Worm (Caenorhabditis elegans) whole organism, mixed stage, embryonic: Measurements from ENCODE around the gene F31E8.5.

Experiments
- M03D4.4 ChIP-seq: sonication (generic microtip); optimal IDR thresholded peaks from 2 replicates; lab custom pipeline; 2017; ENCODE audit warnings: mild to moderate bottlenecking, missing genetic modification characterization, missing compliant biosample characterization
- bed-3 ChIP-seq: fragments of 200-800 bp; sonication (Bioruptor generic); optimal IDR thresholded peaks from 3 replicates; lab custom pipeline; 2018; ENCODE audit warnings: mild to moderate bottlenecking, missing genetic modification characterization, moderate library complexity, missing compliant biosample characterization
- blmp-1 ChIP-seq: fragments of 150-350 bp; optimal IDR thresholded peaks from 2 replicates; lab custom pipeline; 2014; ENCODE audit warnings: missing biosample characterization, missing genetic modification characterization
- ceh-39 ChIP-seq: fragments of 150-350 bp; optimal IDR thresholded peaks from 2 replicates; lab custom pipeline; 2014; ENCODE audit warnings: missing biosample characterization, missing genetic modification characterization
- ceh-43 ChIP-seq: fragments of 200-800 bp; sonication (Bioruptor generic); optimal IDR thresholded peaks from 2 replicates; lab custom pipeline; 2018; ENCODE audit warnings: mild to moderate bottlenecking, missing genetic modification characterization, moderate library complexity, missing compliant biosample characterization
- ceh-83 ChIP-seq: fragments of 200-800 bp; sonication (Bioruptor generic); optimal IDR thresholded peaks from 2 replicates; lab custom pipeline; 2018; ENCODE audit warnings: mild to moderate bottlenecking, missing genetic modification characterization, missing compliant biosample characterization
- ces-1 ChIP-seq: fragments of 150-350 bp; optimal IDR thresholded peaks from 2 replicates; lab custom pipeline; 2014; ENCODE audit warnings: missing biosample characterization, missing genetic modification reagents, missing genetic modification characterization
- cnd-1 ChIP-seq: fragments of 200-800 bp; sonication (Bioruptor generic); optimal IDR thresholded peaks from 2 replicates; lab custom pipeline; 2018; ENCODE audit warnings: mild to moderate bottlenecking, missing genetic modification characterization, missing compliant biosample characterization
- drap-1 ChIP-seq: fragments of 200-800 bp; sonication (Bioruptor generic); optimal IDR thresholded peaks from 3 replicates; lab custom pipeline; 2018; ENCODE audit warnings: mild to moderate bottlenecking, missing genetic modification characterization, missing compliant biosample characterization
- elt-1 ChIP-seq: sonication (generic microtip); optimal IDR thresholded peaks from 2 replicates; lab custom pipeline; 2017; ENCODE audit warnings: missing genetic modification characterization, mild to moderate bottlenecking, missing compliant biosample characterization, antibody characterized with exemption, moderate library complexity, borderline replicate concordance; ENCODE audit not compliant: insufficient read depth
- elt-3 ChIP-seq: fragments of 150-350 bp; optimal IDR thresholded peaks from 2 replicates; lab custom pipeline; 2014; ENCODE audit warnings: missing biosample characterization, missing genetic modification characterization
- flh-1 ChIP-seq: fragments of 200-800 bp; sonication (Bioruptor generic); optimal IDR thresholded peaks from 2 replicates; lab custom pipeline; 2018; ENCODE audit warnings: mild to moderate bottlenecking, missing genetic modification characterization, moderate library complexity, missing compliant biosample characterization
- ham-2 ChIP-seq: fragments of 200-800 bp; sonication (Bioruptor generic); optimal IDR thresholded peaks from 2 replicates; lab custom pipeline; 2018; ENCODE audit warnings: mild to moderate bottlenecking, missing genetic modification characterization, missing compliant biosample characterization
- hlh-1 ChIP-seq: fragments of 150-350 bp; optimal IDR thresholded peaks from 2 replicates; lab custom pipeline; 2014; ENCODE audit warnings: missing biosample characterization, missing genetic modification reagents, missing genetic modification characterization
- lin-13 ChIP-seq: fragments of 150-350 bp; optimal IDR thresholded peaks from 2 replicates; lab custom pipeline; 2014; ENCODE audit warnings: missing biosample characterization, missing genetic modification characterization
- lin-32 ChIP-seq: fragments of 200-800 bp; sonication (Bioruptor generic); optimal IDR thresholded peaks from 2 replicates; lab custom pipeline; 2018; ENCODE audit warnings: mild to moderate bottlenecking, missing genetic modification characterization, missing compliant biosample characterization
- lsy-2 ChIP-seq: fragments of 150-350 bp; optimal IDR thresholded peaks from 2 replicates; lab custom pipeline; 2014; ENCODE audit warnings: missing biosample characterization, missing genetic modification characterization
- mab-5 ChIP-seq: fragments of 150-350 bp; optimal IDR thresholded peaks from 2 replicates; lab custom pipeline; 2014; ENCODE audit warnings: missing biosample characterization, missing genetic modification characterization
- mep-1 ChIP-seq: fragments of 150-350 bp; optimal IDR thresholded peaks from 2 replicates; lab custom pipeline; 2017; ENCODE audit warnings: missing biosample characterization, missing genetic modification reagents, missing genetic modification characterization, inconsistent platforms
- mls-2 ChIP-seq: sonication (generic microtip); optimal IDR thresholded peaks from 2 replicates; lab custom pipeline; 2016; ENCODE audit warnings: mild to moderate bottlenecking, missing genetic modification characterization, moderate library complexity, missing compliant biosample characterization
- nhr-12 ChIP-seq: fragments of 150-350 bp; optimal IDR thresholded peaks from 2 replicates; lab custom pipeline; 2014; ENCODE audit warnings: missing biosample characterization, missing genetic modification characterization
- nhr-2 ChIP-seq: fragments of 150-350 bp; optimal IDR thresholded peaks from 2 replicates; lab custom pipeline; 2014; ENCODE audit warnings: missing biosample characterization, missing genetic modification characterization
- nhr-237 ChIP-seq: fragments of 150-350 bp; optimal IDR thresholded peaks from 2 replicates; lab custom pipeline; 2014; ENCODE audit warnings: missing biosample characterization, missing genetic modification characterization
- nhr-28 ChIP-seq: fragments of 150-350 bp; optimal IDR thresholded peaks from 2 replicates; lab custom pipeline; 2014; ENCODE audit warnings: missing biosample characterization, missing genetic modification characterization
- nhr-76 ChIP-seq: sonication (generic microtip); optimal IDR thresholded peaks from 2 replicates; lab custom pipeline; 2017; ENCODE audit warnings: missing biosample characterization, missing genetic modification characterization
- pha-4 ChIP-seq: fragments of 150-350 bp; optimal IDR thresholded peaks from 2 replicates; lab custom pipeline; 2018; ENCODE audit warnings: missing biosample characterization, missing genetic modification reagents, missing genetic modification characterization
- sem-2 ChIP-seq: fragments of 200-800 bp; sonication (Bioruptor generic); optimal IDR thresholded peaks from 2 replicates; lab custom pipeline; 2018; ENCODE audit warnings: mild to moderate bottlenecking, missing genetic modification characterization, missing compliant biosample characterization
- snpc-4 ChIP-seq: fragments of 150-350 bp; optimal IDR thresholded peaks from 2 replicates; lab custom pipeline; 2014; ENCODE audit warnings: missing biosample characterization, missing genetic modification characterization
- sptf-1 ChIP-seq: sonication (generic microtip); optimal IDR thresholded peaks from 2 replicates; lab custom pipeline; 2017; ENCODE audit warnings: mild to moderate bottlenecking, missing genetic modification characterization, moderate library complexity, missing compliant biosample characterization
- tbx-8 ChIP-seq: fragments of 200-800 bp; sonication (Bioruptor generic); optimal IDR thresholded peaks from 2 replicates; lab custom pipeline; 2018; ENCODE audit warnings: mild to moderate bottlenecking, missing genetic modification characterization, moderate library complexity, missing compliant biosample characterization
- unc-120 ChIP-seq: sonication (generic microtip); optimal IDR thresholded peaks from 2 replicates; lab custom pipeline; 2017; ENCODE audit warnings: missing genetic modification characterization, missing compliant biosample characterization; ENCODE audit not compliant: poor library complexity, severe bottlenecking
- unc-39 ChIP-seq: fragments of 150-350 bp; optimal IDR thresholded peaks from 2 replicates; lab custom pipeline; 2014; ENCODE audit warnings: missing biosample characterization, missing genetic modification characterization
- unc-62 ChIP-seq: fragments of 150-350 bp; optimal IDR thresholded peaks from 2 replicates; lab custom pipeline; 2014; ENCODE audit warnings: missing biosample characterization, missing genetic modification reagents, missing genetic modification characterization
- zip-8 ChIP-seq: fragments of 150-350 bp; optimal IDR thresholded peaks from 2 replicates; lab custom pipeline; 2014; ENCODE audit warnings: missing biosample characterization, missing genetic modification characterization
- ztf-11 ChIP-seq: fragments of 150-350 bp; optimal IDR thresholded peaks from 2 replicates; lab custom pipeline; 2014; ENCODE audit warnings: missing biosample characterization, missing genetic modification characterization

The F31E8.5 gene

ce11 chrII:6830012-6830411, 22.9 kb upstream of the F31E8.5 start:
- TF ChIP-seq elt-1 (tag; lab: Kevin White, UChicago) (no peak), nhr-237 (tag; lab: Kevin White, UChicago) (no peak), hlh-1 (tag; lab: Kevin White, UChicago) (no peak), ceh-43 (GFP tag; lab: Kevin White, UChicago) (no peak), unc-120 (tag; lab: Kevin White, UChicago) (no peak), unc-62 (peak; percentile 32)
- TF ChIP-seq, all 35 proteins: peak for 1

ce11 chrII:6829108-6829507, 22.0 kb upstream of the F31E8.5 start:
- no peak for TF ChIP-seq lsy-2 (tag; lab: Kevin White, UChicago)
- TF ChIP-seq nhr-2 = no peak
- no peak for TF ChIP-seq ceh-39 (tag; lab: Kevin White, UChicago)
- TF ChIP-seq mls-2 = no peak
- peak; percentile 84 for TF ChIP-seq blmp-1 (tag; lab: Kevin White, UChicago)
- peak; percentile 64 for TF ChIP-seq ham-2 (GFP tag; lab: Kevin White, UChicago)
- peak; percentile 87 for TF ChIP-seq unc-62
- TF ChIP-seq bed-3 (GFP tag; lab: Kevin White, UChicago) = no peak
- peak; percentile 55 for TF ChIP-seq ces-1 (GFP tag; lab: Kevin White, UChicago)
- TF ChIP-seq mep-1 = no peak
- no peak for TF ChIP-seq elt-3
- TF ChIP-seq pha-4 (tag; lab: Kevin White, UChicago) = peak; percentile 30
- peak; percentile 11 for TF ChIP-seq elt-1 (tag; lab: Kevin White, UChicago)
- no peak for TF ChIP-seq ceh-83 (GFP tag; lab: Kevin White, UChicago)
- no peak for TF ChIP-seq unc-39 (tag; lab: Kevin White, UChicago)
- TF ChIP-seq lin-32 = no peak
- no peak for TF ChIP-seq ztf-11 (tag; lab: Kevin White, UChicago)
- TF ChIP-seq, all 35 proteins: peak for 6

- TF ChIP-seq unc-120 (tag; lab: Kevin White, UChicago) (peak; percentile 28), elt-3 (no peak), zip-8 (tag; lab: Kevin White, UChicago) (no peak), nhr-2 (no peak), hlh-1 (tag; lab: Kevin White, UChicago) (no peak), flh-1 (GFP tag; lab: Kevin White, UChicago) (no peak), sptf-1 (tag; lab: Kevin White, UChicago) (peak; percentile 59), blmp-1 (tag; lab: Kevin White, UChicago) (no peak), mab-5 (tag; lab: Kevin White, UChicago) (no peak), ztf-11 (tag; lab: Kevin White, UChicago) (no peak), ceh-83 (GFP tag; lab: Kevin White, UChicago) (no peak), bed-3 (GFP tag; lab: Kevin White, UChicago) (no peak), ceh-39 (tag; lab: Kevin White, UChicago) (no peak), pha-4 (tag; lab: Kevin White, UChicago) (peak; percentile 2), cnd-1 (tag; lab: Kevin White, UChicago) (peak; percentile 2), ces-1 (GFP tag; lab: Kevin White, UChicago) (peak; percentile 81), drap-1 (GFP tag; lab: Kevin White, UChicago) (no peak), snpc-4 (tag; lab: Kevin White, UChicago) (no peak)
Observed at ce11 chrII:6828073-6828900, 21.2 kb upstream of the F31E8.5 start.

- no peak for TF ChIP-seq ceh-43 (GFP tag; lab: Kevin White, UChicago)
- TF ChIP-seq ceh-39 (tag; lab: Kevin White, UChicago) = no peak
- TF ChIP-seq blmp-1 (tag; lab: Kevin White, UChicago) = no peak
- no peak for TF ChIP-seq nhr-12
- TF ChIP-seq nhr-76 = no peak
- TF ChIP-seq ztf-11 (tag; lab: Kevin White, UChicago) = no peak
- TF ChIP-seq pha-4 (tag; lab: Kevin White, UChicago) = peak; percentile 12
- TF ChIP-seq mls-2 = peak; percentile 68
- TF ChIP-seq elt-3 = no peak
- TF ChIP-seq cnd-1 (tag; lab: Kevin White, UChicago) = peak; percentile 64
- no peak for TF ChIP-seq mab-5 (tag; lab: Kevin White, UChicago)
- TF ChIP-seq unc-39 (tag; lab: Kevin White, UChicago) = no peak
- no peak for TF ChIP-seq lin-32
- TF ChIP-seq bed-3 (GFP tag; lab: Kevin White, UChicago) = peak; percentile 14
- peak; percentile 20 for TF ChIP-seq sem-2 (GFP tag; lab: Kevin White, UChicago)
- TF ChIP-seq nhr-237 (tag; lab: Kevin White, UChicago) = peak; percentile 34
- peak; percentile 94 for TF ChIP-seq hlh-1 (tag; lab: Kevin White, UChicago)
- TF ChIP-seq ces-1 (GFP tag; lab: Kevin White, UChicago) = peak; percentile 81
- TF ChIP-seq unc-62 = peak; percentile 89
- no peak for TF ChIP-seq tbx-8 (GFP tag; lab: Kevin White, UChicago)
- TF ChIP-seq drap-1 (GFP tag; lab: Kevin White, UChicago) = no peak
- no peak for TF ChIP-seq lin-13 (tag; lab: Kevin White, UChicago)
- peak; percentile 53 for TF ChIP-seq sptf-1 (tag; lab: Kevin White, UChicago)
- peak; percentile 6 for TF ChIP-seq unc-120 (tag; lab: Kevin White, UChicago)
- no peak for TF ChIP-seq zip-8 (tag; lab: Kevin White, UChicago)
- TF ChIP-seq M03D4.4 (tag; lab: Kevin White, UChicago) = peak; percentile 21
- peak; percentile 72 for TF ChIP-seq ham-2 (GFP tag; lab: Kevin White, UChicago)
- TF ChIP-seq mep-1 = peak; percentile 51
- no peak for TF ChIP-seq lsy-2 (tag; lab: Kevin White, UChicago)
- TF ChIP-seq snpc-4 (tag; lab: Kevin White, UChicago) = no peak
- no peak for TF ChIP-seq ceh-83 (GFP tag; lab: Kevin White, UChicago)
- TF ChIP-seq flh-1 (GFP tag; lab: Kevin White, UChicago) = no peak
- no peak for TF ChIP-seq nhr-28 (tag; lab: Kevin White, UChicago)
- peak; percentile 42 for TF ChIP-seq elt-1 (tag; lab: Kevin White, UChicago)
- peak; percentile 67 for TF ChIP-seq nhr-2
Observed at ce11 chrII:6827388-6827787, 20.3 kb upstream of the F31E8.5 start.
